Worm (Caenorhabditis elegans) whole organism, young adult: ENCODE results near the gene ifg-1.

ENCODE experiments used
- B0019.2 ChIP-seq: fragments of 200-800 bp; sonication (Bioruptor generic); conservative IDR thresholded peaks from 2 replicates; pipeline ENCODE4 v1.3.6; 2022; ENCODE audit warnings: missing genetic modification reagents, missing genetic modification characterization, missing compliant biosample characterization
- C17E4.6 ChIP-seq: fragments of 200-800 bp; sonication (Bioruptor generic); IDR thresholded peaks from 2 replicates; pipeline ENCODE4 v1.3.6; 2022; ENCODE audit warnings: missing genetic modification reagents, missing genetic modification characterization, missing compliant biosample characterization
- F49E8.2 ChIP-seq: sonication (generic microtip); optimal IDR thresholded peaks from 3 replicates; lab custom pipeline; 2017; ENCODE audit warnings: missing genetic modification characterization, mild to moderate bottlenecking, missing compliant biosample characterization, antibody characterized with exemption, moderate library complexity; ENCODE audit not compliant: insufficient read depth
- T07F8.4 ChIP-seq: sonication (generic microtip); optimal IDR thresholded peaks from 2 replicates; lab custom pipeline; 2016; ENCODE audit warnings: mild to moderate bottlenecking, missing genetic modification characterization, moderate library complexity, missing compliant biosample characterization
- Y53G8AR.9 ChIP-seq: fragments of 200-800 bp; sonication (Bioruptor generic); conservative IDR thresholded peaks from 2 replicates; pipeline ENCODE4 v1.3.6; 2022; ENCODE audit warnings: missing genetic modification reagents, missing genetic modification characterization, missing compliant biosample characterization
- ZK185.1 ChIP-seq: sonication (generic microtip); optimal IDR thresholded peaks from 2 replicates; lab custom pipeline; 2016; ENCODE audit warnings: mild to moderate bottlenecking, missing genetic modification characterization, missing compliant biosample characterization; ENCODE audit not compliant: poor library complexity, severe bottlenecking
- ama-1 ChIP-seq, 3 experiments: fragments of 150-350 bp in 1 of 3; sonication (generic microtip) in 2 of 3; optimal IDR thresholded peaks; 2 replicates each; lab custom pipeline; 2014 to 2018; ENCODE audit warnings: missing biosample characterization in 2 of 3, missing genetic modification characterization in 2 of 3, missing genetic modification reagents in 2 of 3
- athp-1 ChIP-seq: sonication (generic microtip); optimal IDR thresholded peaks from 2 replicates; lab custom pipeline; 2017; ENCODE audit warnings: mild to moderate bottlenecking, missing genetic modification characterization, missing compliant biosample characterization
- attf-6 ChIP-seq: fragments of 200-800 bp; sonication (Bioruptor generic); IDR thresholded peaks from 2 replicates; pipeline ENCODE4 v1.3.6; 2022; ENCODE audit warnings: missing genetic modification reagents, missing genetic modification characterization, missing compliant biosample characterization
- bed-1 ChIP-seq: fragments of 200-800 bp; sonication (Bioruptor generic); IDR thresholded peaks from 2 replicates; pipeline ENCODE4 v1.3.6; 2022; ENCODE audit warnings: missing genetic modification reagents, missing genetic modification characterization, missing compliant biosample characterization
- bed-2 ChIP-seq: fragments of 200-800 bp; sonication (Bioruptor generic); IDR thresholded peaks from 2 replicates; pipeline ENCODE4 v1.3.6; 2022; ENCODE audit warnings: missing genetic modification reagents, missing genetic modification characterization, missing compliant biosample characterization
- ccch-3 ChIP-seq: fragments of 200-800 bp; sonication (Bioruptor generic); optimal IDR thresholded peaks from 2 replicates; lab custom pipeline; 2018; ENCODE audit warnings: mild to moderate bottlenecking, missing genetic modification characterization, missing compliant biosample characterization
- ceh-27 ChIP-seq: fragments of 200-800 bp; sonication (Bioruptor generic); optimal IDR thresholded peaks from 2 replicates; lab custom pipeline; 2018; ENCODE audit warnings: mild to moderate bottlenecking, missing genetic modification characterization, moderate library complexity, missing compliant biosample characterization
- ceh-79 ChIP-seq: sonication (generic microtip); optimal IDR thresholded peaks from 2 replicates; lab custom pipeline; 2017; ENCODE audit warnings: mild to moderate bottlenecking, missing genetic modification characterization, missing compliant biosample characterization
- ceh-91 ChIP-seq: fragments of 200-800 bp; sonication (Bioruptor generic); IDR thresholded peaks from 2 replicates; pipeline ENCODE4 v1.3.6; 2022; ENCODE audit warnings: missing genetic modification reagents, missing genetic modification characterization, missing compliant biosample characterization
- egl-44 ChIP-seq: fragments of 200-800 bp; sonication (Bioruptor generic); IDR thresholded peaks from 2 replicates; pipeline ENCODE4 v1.3.6; 2022; ENCODE audit warnings: missing genetic modification reagents, missing genetic modification characterization, missing compliant biosample characterization
- egrh-3 ChIP-seq: fragments of 200-800 bp; sonication (Bioruptor generic); IDR thresholded peaks from 2 replicates; pipeline ENCODE4 v1.3.6; 2022; ENCODE audit warnings: missing genetic modification reagents, missing genetic modification characterization, missing compliant biosample characterization
- ekl-4 ChIP-seq: fragments of 200-800 bp; sonication (Bioruptor generic); IDR thresholded peaks from 2 replicates; pipeline ENCODE4 v1.3.6; 2022; ENCODE audit warnings: missing genetic modification reagents, missing genetic modification characterization, missing compliant biosample characterization
- him-1 ChIP-seq: sonication (generic microtip); optimal IDR thresholded peaks from 2 replicates; lab custom pipeline; 2016; ENCODE audit warnings: missing genotype, missing genetic modification reagents, missing genetic modification characterization, missing compliant biosample characterization
- hsf-1 ChIP-seq: fragments of 200-800 bp; sonication (Bioruptor generic); IDR thresholded peaks from 2 replicates; pipeline ENCODE4 v1.3.6; 2022; ENCODE audit warnings: missing genetic modification reagents, missing genetic modification characterization, missing compliant biosample characterization
- lag-1 ChIP-seq: fragments of 200-800 bp; sonication (Bioruptor generic); IDR thresholded peaks from 2 replicates; pipeline ENCODE4 v1.3.6; 2022; ENCODE audit warnings: missing genetic modification reagents, missing genetic modification characterization, missing compliant biosample characterization
- let-607 ChIP-seq, 2 experiments: fragments of 200-800 bp in 1 of 2; sonication (Bioruptor generic) in 1 of 2; sonication (generic microtip) in 1 of 2; optimal IDR thresholded peaks; 2 replicates each; lab custom pipeline; 2016 to 2018; ENCODE audit warnings: mild to moderate bottlenecking in 2 of 2, missing compliant biosample characterization in 2 of 2, missing genetic modification characterization in 2 of 2, moderate library complexity in 2 of 2, missing genotype in 1 of 2
- lin-26 ChIP-seq: fragments of 200-800 bp; sonication (Bioruptor generic); IDR thresholded peaks from 2 replicates; pipeline ENCODE4 v1.3.6; 2022; ENCODE audit warnings: missing genetic modification reagents, missing genetic modification characterization, missing compliant biosample characterization
- madf-10 ChIP-seq: sonication (generic microtip); optimal IDR thresholded peaks from 2 replicates; lab custom pipeline; 2016; ENCODE audit warnings: mild to moderate bottlenecking, missing genetic modification characterization, missing compliant biosample characterization
- madf-6 ChIP-seq: fragments of 200-800 bp; sonication (Bioruptor generic); IDR thresholded peaks from 2 replicates; pipeline ENCODE4 v1.3.6; 2022; ENCODE audit warnings: missing genetic modification reagents, missing genetic modification characterization, missing compliant biosample characterization
- mel-28 ChIP-seq: sonication (generic microtip); optimal IDR thresholded peaks from 2 replicates; lab custom pipeline; 2016; ENCODE audit warnings: borderline replicate concordance, mild to moderate bottlenecking, missing genetic modification characterization, missing compliant biosample characterization
- mes-4 ChIP-seq: sonication (generic microtip); optimal IDR thresholded peaks from 2 replicates; lab custom pipeline; 2016; ENCODE audit warnings: missing genotype, missing genetic modification characterization, missing compliant biosample characterization
- nfya-1 ChIP-seq: sonication (generic microtip); optimal IDR thresholded peaks from 2 replicates; lab custom pipeline; 2017; ENCODE audit warnings: antibody characterized with exemption, missing compliant biosample characterization, missing genetic modification characterization, borderline replicate concordance; ENCODE audit not compliant: insufficient read depth
- nfya-2 ChIP-seq: fragments of 200-800 bp; sonication (Bioruptor generic); IDR thresholded peaks from 2 replicates; pipeline ENCODE4 v1.3.6; 2022; ENCODE audit warnings: missing genetic modification reagents, missing genetic modification characterization, missing compliant biosample characterization
- nhr-120 ChIP-seq: fragments of 200-800 bp; sonication (Bioruptor generic); IDR thresholded peaks from 2 replicates; pipeline ENCODE4 v1.3.6; 2022; ENCODE audit warnings: missing genetic modification characterization, missing compliant biosample characterization
- nhr-80 ChIP-seq: sonication (generic microtip); optimal IDR thresholded peaks from 2 replicates; lab custom pipeline; 2016; ENCODE audit warnings: missing genetic modification characterization, missing compliant biosample characterization
- sea-2 ChIP-seq: fragments of 200-800 bp; sonication (Bioruptor generic); IDR thresholded peaks from 2 replicates; pipeline ENCODE4 v1.3.6; 2022; ENCODE audit warnings: missing genetic modification characterization, missing compliant biosample characterization
- snpc-1.1 ChIP-seq: sonication (generic microtip); optimal IDR thresholded peaks from 2 replicates; lab custom pipeline; 2017; ENCODE audit warnings: missing genetic modification characterization, mild to moderate bottlenecking, missing compliant biosample characterization, antibody characterized with exemption, moderate library complexity, missing genotype, missing genetic modification reagents; ENCODE audit not compliant: insufficient read depth
- snpc-1.3 ChIP-seq: sonication (generic microtip); optimal IDR thresholded peaks from 2 replicates; lab custom pipeline; 2017; ENCODE audit warnings: missing genetic modification characterization, mild to moderate bottlenecking, missing compliant biosample characterization, antibody characterized with exemption, moderate library complexity, missing genotype, missing genetic modification reagents; ENCODE audit not compliant: insufficient read depth
- snpc-3.4 ChIP-seq: sonication (generic microtip); optimal IDR thresholded peaks from 2 replicates; lab custom pipeline; 2017; ENCODE audit warnings: missing genetic modification characterization, mild to moderate bottlenecking, missing compliant biosample characterization, antibody characterized with exemption, moderate library complexity, missing genotype, missing genetic modification reagents
- snpc-4 ChIP-seq, 5 experiments: fragments of 150-350 bp in 1 of 5; sonication (generic microtip) in 4 of 5; optimal IDR thresholded peaks; 2 replicates each; lab custom pipeline; 2014 to 2018; ENCODE audit warnings: missing genetic modification characterization in 5 of 5, missing biosample characterization in 3 of 5, antibody characterized with exemption in 2 of 5, mild to moderate bottlenecking in 2 of 5, missing compliant biosample characterization in 2 of 5, missing genotype in 2 of 5, moderate library complexity in 2 of 5, missing genetic modification reagents in 1 of 5
- somi-1 ChIP-seq: fragments of 200-800 bp; sonication (Bioruptor generic); optimal IDR thresholded peaks from 2 replicates; lab custom pipeline; 2018; ENCODE audit warnings: mild to moderate bottlenecking, missing genetic modification characterization, missing compliant biosample characterization
- sptf-2 ChIP-seq: fragments of 200-800 bp; sonication (Bioruptor generic); optimal IDR thresholded peaks from 2 replicates; lab custom pipeline; 2018; ENCODE audit warnings: mild to moderate bottlenecking, missing genetic modification characterization, missing compliant biosample characterization
- tlf-1 ChIP-seq: fragments of 200-800 bp; sonication (Bioruptor generic); optimal IDR thresholded peaks from 2 replicates; lab custom pipeline; 2018; ENCODE audit warnings: mild to moderate bottlenecking, missing genetic modification characterization, missing compliant biosample characterization
- xnd-1 ChIP-seq: sonication (generic microtip); optimal IDR thresholded peaks from 2 replicates; lab custom pipeline; 2016; ENCODE audit warnings: missing genotype, missing genetic modification reagents, missing genetic modification characterization, missing compliant biosample characterization
- ztf-22 ChIP-seq: fragments of 200-800 bp; sonication (Bioruptor generic); optimal IDR thresholded peaks from 2 replicates; lab custom pipeline; 2018; ENCODE audit warnings: mild to moderate bottlenecking, missing genetic modification characterization, moderate library complexity, missing compliant biosample characterization
- ztf-26 ChIP-seq: sonication (generic microtip); optimal IDR thresholded peaks from 2 replicates; lab custom pipeline; 2017; ENCODE audit warnings: missing genetic modification characterization, missing compliant biosample characterization
- ztf-3 ChIP-seq: fragments of 200-800 bp; sonication (Bioruptor generic); optimal IDR thresholded peaks from 2 replicates; lab custom pipeline; 2018; ENCODE audit warnings: mild to moderate bottlenecking, missing genetic modification characterization, missing compliant biosample characterization

Gene ifg-1

DNA sequence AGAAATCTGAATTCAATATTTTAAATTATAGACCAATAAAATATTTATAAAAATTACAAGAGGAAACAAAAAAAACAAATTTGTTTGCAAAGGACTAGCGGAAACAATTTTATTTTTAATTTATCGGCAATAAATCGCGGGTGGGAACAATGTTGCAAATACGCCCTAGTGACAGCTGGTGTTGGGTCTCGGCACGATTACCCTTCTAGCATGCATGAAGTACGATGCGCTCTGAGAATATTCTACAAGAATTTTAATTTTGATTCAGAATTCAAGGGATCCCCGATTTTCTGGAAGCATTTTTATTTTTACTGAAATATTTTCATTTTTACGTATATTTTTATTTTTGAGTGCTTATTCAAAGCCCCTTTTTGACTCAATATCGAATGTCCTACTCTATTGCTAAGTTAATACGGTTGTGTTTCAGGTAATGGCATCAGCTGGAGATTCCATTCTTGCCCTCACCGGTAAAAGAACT, 32.0 kb upstream of the ifg-1 start, which contains the start of the genes mig-5 and cct-1 (continued):
- TF ChIP-seq bed-2 (no peak), xnd-1 (peak; percentile 16), hsf-1 (GFP tag; lab: Robert Waterston, UW) (peak; percentile 90), sptf-2 (GFP tag; lab: Kevin White, UChicago) (no peak), egrh-3 (GFP tag; lab: Robert Waterston, UW) (no peak), sea-2 (no peak)

DNA sequence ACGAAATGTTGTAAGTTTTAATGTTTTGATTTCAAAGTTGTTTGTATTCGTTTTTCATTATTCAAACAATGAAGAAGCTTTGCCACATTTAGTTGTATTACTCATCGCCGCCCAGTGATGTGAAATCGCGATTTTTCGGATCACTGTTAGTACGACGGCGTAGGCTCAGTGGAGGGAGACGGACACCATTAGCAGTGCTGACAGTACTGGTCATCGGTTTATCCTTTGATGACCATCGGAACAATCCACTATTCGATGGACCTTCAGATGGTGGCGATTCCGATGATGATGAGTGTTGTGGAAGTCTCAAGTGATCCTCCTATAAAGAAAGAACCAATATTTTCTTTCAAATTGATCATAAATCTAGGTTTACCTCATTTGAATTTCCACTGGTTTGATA, 29.5 kb upstream of the ifg-1 start:
- TF ChIP-seq snpc-3.4 (tag; lab: Kevin White, UChicago): no peak
- peak; percentile 78 for TF ChIP-seq Y53G8AR.9 (GFP tag; lab: Robert Waterston, UW)
- no peak for TF ChIP-seq egl-44
- no peak for TF ChIP-seq ztf-26 (tag; lab: Kevin White, UChicago)
- TF ChIP-seq ztf-22 (GFP tag; lab: Kevin White, UChicago): no peak
- TF ChIP-seq mel-28 (tag; lab: Kevin White, UChicago): no peak
- TF ChIP-seq snpc-1.1 (tag; lab: Kevin White, UChicago): no peak
- TF ChIP-seq nfya-1 (tag; lab: Kevin White, UChicago): no peak
- TF ChIP-seq tlf-1 (GFP tag; lab: Kevin White, UChicago): peak; percentile 50
- no peak for TF ChIP-seq snpc-4 (GFP tag; optimal IDR thresholded peaks at IDR 0.05; lab: Kevin White, UChicago)
- TF ChIP-seq snpc-4 (tag; optimal IDR thresholded peaks at IDR 0.05; lab: Kevin White, UChicago): peak in 1 of 4 experiments; percentile 1
- TF ChIP-seq B0019.2: no peak
- no peak for TF ChIP-seq ceh-79 (tag; lab: Kevin White, UChicago)
- 0 out of 2 replicates have a peak, but pooled peaks have one; percentile 29 for TF ChIP-seq lin-26 (GFP tag; lab: Robert Waterston, UW)
- TF ChIP-seq ekl-4: 0 out of 2 replicates have a peak, but pooled peaks have one; percentile 15
- peak; percentile 60 for TF ChIP-seq madf-6 (GFP tag; lab: Robert Waterston, UW)
- TF ChIP-seq ceh-27 (GFP tag; lab: Kevin White, UChicago): no peak
- no peak for TF ChIP-seq ccch-3 (GFP tag; lab: Kevin White, UChicago)
- TF ChIP-seq ama-1 (optimal IDR thresholded peaks at IDR 0.05; lab: Kevin White, UChicago): no peak
- TF ChIP-seq ama-1 (GFP tag; optimal IDR thresholded peaks at IDR 0.05; lab: Kevin White, UChicago): peak in 1 of 2 experiments; percentile 33
- peak; percentile 74 for TF ChIP-seq athp-1
- peak; percentile 21 for TF ChIP-seq F49E8.2 (tag; lab: Kevin White, UChicago)
- TF ChIP-seq nhr-120 (GFP tag; lab: Robert Waterston, UW): no peak
- TF ChIP-seq ceh-91 (GFP tag; lab: Robert Waterston, UW): no peak
- 0 out of 2 replicates have a peak, but pooled peaks have one; percentile 10 for TF ChIP-seq attf-6 (GFP tag; lab: Robert Waterston, UW)
- no peak for TF ChIP-seq somi-1 (GFP tag; lab: Kevin White, UChicago)
- TF ChIP-seq ZK185.1 (tag; lab: Kevin White, UChicago): peak; percentile 9
- no peak for TF ChIP-seq snpc-1.3 (tag; lab: Kevin White, UChicago)
- TF ChIP-seq lag-1 (GFP tag; lab: Robert Waterston, UW): no peak
- TF ChIP-seq mes-4: peak; percentile 21

DNA sequence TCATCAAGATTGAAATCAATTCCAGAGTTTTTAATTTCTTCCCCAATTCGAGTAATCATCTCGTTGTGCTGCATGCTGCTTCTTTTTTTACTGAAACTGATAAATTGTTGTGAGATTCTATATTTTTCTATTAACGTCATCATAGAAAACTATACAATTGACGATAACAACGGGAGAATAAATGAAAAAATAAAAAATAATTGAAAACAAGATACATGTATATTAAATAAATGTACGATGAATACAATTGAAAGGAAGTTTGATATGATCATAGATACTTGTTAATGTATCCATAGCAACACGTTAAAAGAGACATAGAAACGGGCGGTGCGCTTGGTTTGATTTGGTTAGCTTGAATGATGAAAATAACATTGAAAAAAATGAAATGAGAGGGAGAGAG, 26.6 kb upstream of the ifg-1 start, which contains the start of gene T05C12.8:
T05C12.8 (minus strand) TSS at position 101 of the 400 bp plus-strand sequence.
- TF ChIP-seq ztf-3 (GFP tag; lab: Kevin White, UChicago): no peak
- TF ChIP-seq snpc-1.3 (tag; lab: Kevin White, UChicago): no peak
- no peak for TF ChIP-seq nhr-80
- TF ChIP-seq him-1 (tag; lab: Kevin White, UChicago): no peak
- TF ChIP-seq bed-1 (GFP tag; lab: Robert Waterston, UW): no peak
- TF ChIP-seq ztf-26 (tag; lab: Kevin White, UChicago): no peak
- no peak for TF ChIP-seq C17E4.6 (GFP tag; lab: Robert Waterston, UW)
- TF ChIP-seq sptf-2 (GFP tag; lab: Kevin White, UChicago): no peak
- TF ChIP-seq athp-1: no peak
- TF ChIP-seq nfya-2 (GFP tag; lab: Robert Waterston, UW): no peak
- no peak for TF ChIP-seq tlf-1 (GFP tag; lab: Kevin White, UChicago)
- no peak for TF ChIP-seq madf-10
- no peak for TF ChIP-seq ama-1 (optimal IDR thresholded peaks at IDR 0.05; lab: Kevin White, UChicago)
- TF ChIP-seq ama-1 (GFP tag; optimal IDR thresholded peaks at IDR 0.05; lab: Kevin White, UChicago): no peak
- no peak for TF ChIP-seq xnd-1
- no peak for TF ChIP-seq let-607 (tag; optimal IDR thresholded peaks at IDR 0.05; lab: Kevin White, UChicago)
- no peak for TF ChIP-seq T07F8.4 (tag; lab: Kevin White, UChicago)
